Fruit fly (Drosophila melanogaster): ENCODE measurements around the gene CG18809.

The CG18809 gene

DNA sequence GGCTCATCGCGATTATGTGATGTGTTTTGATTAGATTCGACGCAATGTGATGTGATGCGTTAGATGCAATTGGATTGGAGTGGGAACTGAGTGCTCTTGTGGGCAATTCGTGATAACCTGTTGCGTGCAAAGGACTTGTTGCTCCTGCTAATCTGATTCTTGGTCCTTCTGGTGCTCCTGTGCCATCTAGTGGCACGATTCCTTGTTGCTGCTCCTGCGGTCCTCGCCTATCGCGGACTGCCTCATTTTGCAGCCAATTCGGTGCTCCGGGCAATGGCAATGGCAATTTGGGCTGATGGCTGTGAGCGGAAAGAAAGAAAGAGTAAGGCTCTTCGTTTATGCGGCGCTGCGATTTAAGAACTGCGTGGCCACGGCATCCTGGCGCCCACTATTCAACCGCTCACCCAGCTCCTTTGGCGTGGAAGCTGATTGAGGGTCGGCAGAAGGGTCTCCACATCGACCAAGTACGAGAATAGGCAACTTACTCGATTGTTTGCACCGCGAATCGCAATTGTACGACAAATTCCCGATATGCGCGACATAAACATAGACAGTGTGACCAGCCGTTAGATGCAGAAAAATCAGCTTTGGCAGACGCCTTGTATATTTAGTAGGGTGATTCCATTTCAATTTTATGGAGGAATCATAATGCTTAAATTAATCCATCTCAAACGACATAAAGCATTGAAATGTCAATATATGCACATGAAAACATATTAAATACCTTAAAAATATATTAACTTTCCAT is 51.0 kb downstream of the CG18809 start, which contains the start of gene Mer (continued):
- TF ChIP-seq run (tag; optimal IDR thresholded peaks at IDR 0.05), result peak; percentile 52
- TF ChIP-seq z (GFP tag; IDR thresholded peaks at IDR 0.05), result no peak
- no peak for TF ChIP-seq Opbp (GFP tag; IDR thresholded peaks at IDR 0.05; ENCODE audit: partially characterized antibody)
- peak; percentile 60 for TF ChIP-seq CG10431 (GFP tag; optimal IDR thresholded peaks at IDR 0.05)
- peak; percentile 66 for TF ChIP-seq CG9215 (GFP tag; IDR thresholded peaks at IDR 0.05)
- TF ChIP-seq CG8944 (GFP tag; optimal IDR thresholded peaks at IDR 0.05), result peak; percentile 78
- peak; percentile 61 for TF ChIP-seq CG11723 (GFP tag; optimal IDR thresholded peaks at IDR 0.05)
- peak; percentile 83 for TF ChIP-seq stc (GFP tag; IDR thresholded peaks at IDR 0.05)
- peak; percentile 69 to 85 for TF ChIP-seq chif (GFP tag; optimal IDR thresholded peaks at IDR 0.05)
- TF ChIP-seq CG8388 (GFP tag; optimal IDR thresholded peaks at IDR 0.05), result peak; percentile 73
- TF ChIP-seq MESR4 (GFP tag; optimal IDR thresholded peaks at IDR 0.05), result peak; percentile 86
- peak; percentile 60 for TF ChIP-seq ems (GFP tag; optimal IDR thresholded peaks at IDR 0.05)
- TF ChIP-seq br (optimal IDR thresholded peaks at IDR 0.05), result no peak
- TF ChIP-seq CG2875 (GFP tag; optimal IDR thresholded peaks at IDR 0.05), result peak; percentile 63
- peak; percentile 62 for TF ChIP-seq Neu2 (GFP tag; optimal IDR thresholded peaks at IDR 0.05; ENCODE audit: borderline replicate concordance)
- TF ChIP-seq ATbp (GFP tag; optimal IDR thresholded peaks at IDR 0.05), result peak; percentile 73
- TF ChIP-seq BtbVII (GFP tag; optimal IDR thresholded peaks at IDR 0.05), result peak; percentile 88
- peak; percentile 57 for TF ChIP-seq Usf (GFP tag; optimal IDR thresholded peaks at IDR 0.05)
- TF ChIP-seq Bteb2 (GFP tag; optimal IDR thresholded peaks at IDR 0.05), result peak; percentile 85
- TF ChIP-seq CG15073 (GFP tag; optimal IDR thresholded peaks at IDR 0.05), result no peak
- TF ChIP-seq Fer3 (tag; optimal IDR thresholded peaks at IDR 0.05), result peak; percentile 81
- peak; percentile 77 for TF ChIP-seq cwo (GFP tag; optimal IDR thresholded peaks at IDR 0.05)
- TF ChIP-seq pfk (GFP tag; optimal IDR thresholded peaks at IDR 0.05), result peak; percentile 3
- TF ChIP-seq CTCF (GFP tag; optimal IDR thresholded peaks at IDR 0.05), result peak; percentile 12
- no peak for TF ChIP-seq tll (GFP tag; optimal IDR thresholded peaks at IDR 0.05)
- no peak for TF ChIP-seq Doc2 (GFP tag; IDR thresholded peaks at IDR 0.05)
- TF ChIP-seq unc-4 (GFP tag; IDR thresholded peaks at IDR 0.05; ENCODE audit: partially characterized antibody), result no peak
- peak; percentile 96 for TF ChIP-seq row (GFP tag; IDR thresholded peaks at IDR 0.05)
- peak; percentile 82 for TF ChIP-seq cas (GFP tag; IDR thresholded peaks at IDR 0.05)
- TF ChIP-seq repo (GFP tag; optimal IDR thresholded peaks at IDR 0.05), result peak; percentile 76
- peak; percentile 54 for TF ChIP-seq CG10274 (GFP tag; optimal IDR thresholded peaks at IDR 0.05)
- peak; percentile 59; the same call in 1 of the 2 replicates for TF ChIP-seq Nf-YA (GFP tag; IDR thresholded peaks at IDR 0.05)
- peak; percentile 76; the same call in 2 of the 3 replicates for TF ChIP-seq otp (GFP tag; IDR thresholded peaks at IDR 0.05)
- TF ChIP-seq CG4360 (GFP tag; IDR thresholded peaks at IDR 0.05), result peak; percentile 62
- TF ChIP-seq CG14441 (GFP tag; IDR thresholded peaks at IDR 0.05), result peak; percentile 77
- peak; percentile 55 for TF ChIP-seq kay (GFP tag; optimal IDR thresholded peaks at IDR 0.05)
- TF ChIP-seq CG16815 (GFP tag; optimal IDR thresholded peaks at IDR 0.05), result peak; percentile 66
- TF ChIP-seq Hmr (GFP tag; optimal IDR thresholded peaks at IDR 0.05), result peak; percentile 87
- peak; percentile 78 for TF ChIP-seq ara (GFP tag; IDR thresholded peaks at IDR 0.05)
- TF ChIP-seq btn (GFP tag; optimal IDR thresholded peaks at IDR 0.05), result peak; percentile 74
- TF ChIP-seq crp (GFP tag; optimal IDR thresholded peaks at IDR 0.05), result peak in 1 of 2 experiments; percentile 35
- peak; percentile 47 for TF ChIP-seq CG3407 (GFP tag; optimal IDR thresholded peaks at IDR 0.05)
- TF ChIP-seq insv (GFP tag; optimal IDR thresholded peaks at IDR 0.05), result peak in 1 of 2 experiments; percentile 45
- peak; percentile 82 for TF ChIP-seq CG13424 (tag; optimal IDR thresholded peaks at IDR 0.05)
- no peak for TF ChIP-seq sima (GFP tag; optimal IDR thresholded peaks at IDR 0.05)
- peak; percentile 48 for TF ChIP-seq Ets97D (GFP tag; optimal IDR thresholded peaks at IDR 0.05)
- peak; percentile 72 for TF ChIP-seq CG31365 (tag; optimal IDR thresholded peaks at IDR 0.05)
- no peak for TF ChIP-seq CkIIα-i1 (GFP tag; IDR thresholded peaks at IDR 0.05)
- no peak for TF ChIP-seq CG6791 (GFP tag; IDR thresholded peaks at IDR 0.05; ENCODE audit: partially characterized antibody)

Data from whole organism, embryonic.